Worm (Caenorhabditis elegans) whole organism, L2 larva: ENCODE data around the gene ZK688.5.

Experiments used
- F13H6.1 ChIP-seq: sonication (generic microtip); optimal IDR thresholded peaks from 2 replicates; lab custom pipeline; 2016; ENCODE audit warnings: missing genetic modification characterization, missing compliant biosample characterization
- nhr-25 ChIP-seq: fragments of 150-350 bp; sonication (generic microtip); optimal IDR thresholded peaks from 3 replicates; lab custom pipeline; 2014; ENCODE audit warnings: missing biosample characterization, missing genetic modification characterization

- TF ChIP-seq F13H6.1 (tag; lab: Kevin White, UChicago) = no peak
- no peak for TF ChIP-seq nhr-25 (tag; lab: Kevin White, UChicago)
Measured at ce11 chrIII:7884863-7885262, 6.6 kb downstream of the ZK688.5 start, which contains the start of gene ZK688.11.
